Fruit fly (Drosophila melanogaster) whole organism, embryonic: ENCODE measurements around the gene org-1.

Source experiments
- BtbVII ChIP-seq: fragments of 200-800 bp; sonication (Bioruptor generic); optimal IDR thresholded peaks from 3 replicates; lab custom pipeline; 2017; ENCODE audit warnings: missing biosample characterization, mild to moderate bottlenecking, missing genetic modification characterization
- CG10267 ChIP-seq: fragments of 200-800 bp; sonication (Bioruptor generic); optimal IDR thresholded peaks from 2 replicates; lab custom pipeline; 2018; ENCODE audit warnings: missing biosample characterization, mild to moderate bottlenecking, missing genetic modification characterization, moderate library complexity
- CG11696 ChIP-seq: fragments of 200-800 bp; sonication (Bioruptor generic); IDR thresholded peaks from 2 replicates; pipeline ENCODE4 v1.3.6; 2022; ENCODE audit warnings: missing biosample characterization, missing genetic modification characterization
- CG1233 ChIP-seq: fragments of 200-800 bp; sonication (Bioruptor generic); optimal IDR thresholded peaks from 4 replicates; lab custom pipeline; 2018; ENCODE audit warnings: missing biosample characterization, mild to moderate bottlenecking, missing genetic modification characterization
- CG14050 ChIP-seq: fragments of 200-800 bp; sonication (Bioruptor generic); IDR thresholded peaks from 3 replicates; pipeline ENCODE4 v1.3.6; 2022; ENCODE audit warnings: missing biosample characterization, missing genetic modification characterization
- CG15479 ChIP-seq: fragments of 200-800 bp; sonication (Bioruptor generic); optimal IDR thresholded peaks from 3 replicates; lab custom pipeline; 2019; ENCODE audit warnings: missing biosample characterization, mild to moderate bottlenecking, missing genetic modification characterization, moderate library complexity
- CG1603 ChIP-seq: fragments of 200-800 bp; sonication (Bioruptor generic); optimal IDR thresholded peaks from 2 replicates; lab custom pipeline; 2019; ENCODE audit warnings: missing biosample characterization, mild to moderate bottlenecking, missing genetic modification characterization, moderate library complexity
- CG17612 ChIP-seq: fragments of 200-800 bp; sonication (Bioruptor generic); IDR thresholded peaks from 2 replicates; pipeline ENCODE4 v1.3.6; 2022; ENCODE audit warnings: missing biosample characterization, missing genetic modification characterization
- CG18011 ChIP-seq: fragments of 200-800 bp; sonication (Bioruptor generic); optimal IDR thresholded peaks from 2 replicates; lab custom pipeline; 2017; ENCODE audit warnings: missing biosample characterization, missing genetic modification characterization, mild to moderate bottlenecking, moderate library complexity, missing genotype
- CG2712 ChIP-seq: fragments of 200-800 bp; optimal IDR thresholded peaks from 3 replicates; lab custom pipeline; 2019; ENCODE audit warnings: missing biosample characterization, mild to moderate bottlenecking, missing genetic modification characterization, moderate library complexity
- CG31388 ChIP-seq: fragments of 200-800 bp; sonication (Bioruptor generic); optimal IDR thresholded peaks from 2 replicates; lab custom pipeline; 2016; ENCODE audit warnings: missing biosample characterization, missing genetic modification characterization
- CG32532 ChIP-seq: fragments of 200-800 bp; sonication (Bioruptor generic); IDR thresholded peaks from 2 replicates; pipeline ENCODE4 v1.3.6; 2022; ENCODE audit warnings: missing biosample characterization, missing genetic modification characterization
- CG34422 ChIP-seq: fragments of 200-800 bp; sonication (Bioruptor generic); IDR thresholded peaks from 3 replicates; pipeline ENCODE4 v1.3.6; 2022; ENCODE audit warnings: missing biosample characterization, missing genetic modification characterization
- CG3995 ChIP-seq: fragments of 200-800 bp; sonication (Bioruptor generic); optimal IDR thresholded peaks from 3 replicates; lab custom pipeline; 2016; ENCODE audit warnings: missing biosample characterization, missing genetic modification characterization
- CG6254 ChIP-seq: fragments of 200-800 bp; sonication (Bioruptor generic); optimal IDR thresholded peaks from 3 replicates; lab custom pipeline; 2017; ENCODE audit warnings: mild to moderate bottlenecking, missing biosample characterization, missing genetic modification reagents, missing genetic modification characterization
- CG7839 ChIP-seq: fragments of 200-800 bp; sonication (Bioruptor generic); optimal IDR thresholded peaks from 3 replicates; lab custom pipeline; 2018; ENCODE audit warnings: missing biosample characterization, mild to moderate bottlenecking, missing genetic modification characterization, moderate library complexity
- CG8478 ChIP-seq: fragments of >200 bp; optimal IDR thresholded peaks from 2 replicates; lab custom pipeline; 2018
- CG9876 ChIP-seq: fragments of 200-800 bp; sonication (Bioruptor generic); optimal IDR thresholded peaks from 2 replicates; lab custom pipeline; 2016; ENCODE audit warnings: missing biosample characterization, missing genetic modification characterization
- CG9932 ChIP-seq: fragments of 200-800 bp; sonication (Bioruptor generic); IDR thresholded peaks from 2 replicates; pipeline ENCODE4 v1.3.6; 2022; ENCODE audit warnings: missing biosample characterization, missing genetic modification characterization
- Dbx ChIP-seq: fragments of 200-800 bp; sonication (Bioruptor generic); IDR thresholded peaks from 3 replicates; pipeline ENCODE4 v1.3.6; 2022; ENCODE audit warnings: missing biosample characterization, missing genetic modification characterization
- Drgx ChIP-seq: fragments of 200-800 bp; sonication (Bioruptor generic); IDR thresholded peaks from 2 replicates; pipeline ENCODE4 v1.3.6; 2022; ENCODE audit warnings: missing biosample characterization, missing genetic modification characterization
- E2f1 ChIP-seq: fragments of 200-800 bp; sonication (Bioruptor generic); IDR thresholded peaks from 2 replicates; pipeline ENCODE4 v1.3.6; 2022; ENCODE audit warnings: missing biosample characterization, missing genetic modification characterization
- Ets65A ChIP-seq: fragments of 200-800 bp; sonication (Bioruptor generic); peaks from one replicate; lab custom pipeline; 2016; ENCODE audit warnings: missing biosample characterization, missing genetic modification characterization
- HLH3B ChIP-seq: fragments of 200-800 bp; sonication (Bioruptor generic); IDR thresholded peaks from 2 replicates; pipeline ENCODE4 v1.3.6; 2022; ENCODE audit warnings: missing biosample characterization, missing genetic modification characterization
- MESR4 ChIP-seq: fragments of 200-800 bp; sonication (Bioruptor generic); optimal IDR thresholded peaks from 2 replicates; lab custom pipeline; 2018; ENCODE audit warnings: missing biosample characterization, mild to moderate bottlenecking, missing genetic modification characterization, moderate library complexity
- Med ChIP-seq: fragments of 200-800 bp; sonication (Bioruptor generic); peaks from one replicate; lab custom pipeline; 2016; ENCODE audit warnings: missing biosample characterization, missing genetic modification characterization, mild to moderate bottlenecking, inconsistent platforms, moderate library complexity
- Rfx ChIP-seq: fragments of 200-800 bp; sonication (Bioruptor generic); IDR thresholded peaks from 2 replicates; pipeline ENCODE4 v1.3.6; 2022; ENCODE audit warnings: missing biosample characterization, missing genetic modification characterization
- Stat92E ChIP-seq, 3 experiments: fragments of >200 bp in 2 of 3; fragments of 200-800 bp in 1 of 3; sonication (Bioruptor generic) in 1 of 3; optimal IDR thresholded peaks; 2 replicates each; lab custom pipeline; 2017 to 2019; ENCODE audit warnings: missing biosample characterization in 3 of 3, missing genetic modification characterization in 3 of 3, mild to moderate bottlenecking in 1 of 3, moderate library complexity in 1 of 3
- Xrp1 ChIP-seq: fragments of 200-800 bp; sonication (Bioruptor generic); IDR thresholded peaks from 2 replicates; pipeline ENCODE4 v1.3.6; 2022; ENCODE audit warnings: missing biosample characterization, missing genetic modification characterization
- ap ChIP-seq: fragments of 200-800 bp; sonication (Bioruptor generic); IDR thresholded peaks from 2 replicates; pipeline ENCODE4 v1.3.6; 2022; ENCODE audit warnings: missing biosample characterization, missing genetic modification characterization
- bsh ChIP-seq, 2 experiments: fragments of 200-800 bp; sonication (Bioruptor generic); optimal IDR thresholded peaks; 2 replicates each; lab custom pipeline; 2017 to 2018; ENCODE audit warnings: mild to moderate bottlenecking in 2 of 2, missing biosample characterization in 2 of 2, missing genetic modification characterization in 2 of 2, moderate library complexity in 1 of 2
- cg ChIP-seq: fragments of 200-800 bp; sonication (Bioruptor generic); optimal IDR thresholded peaks from 3 replicates; lab custom pipeline; 2019; ENCODE audit warnings: missing biosample characterization, mild to moderate bottlenecking, missing genetic modification characterization, moderate library complexity
- eve ChIP-seq, 2 experiments: fragments of >200 bp; optimal IDR thresholded peaks; 2 replicates each; lab custom pipeline; 2017; ENCODE audit warnings: missing biosample characterization in 2 of 2, missing genetic modification characterization in 2 of 2
- exex ChIP-seq: fragments of 200-800 bp; sonication (Bioruptor generic); optimal IDR thresholded peaks from 4 replicates; lab custom pipeline; 2018; ENCODE audit warnings: missing biosample characterization, mild to moderate bottlenecking, missing genetic modification characterization, moderate library complexity
- eyg ChIP-seq: fragments of 200-800 bp; sonication (Bioruptor generic); optimal IDR thresholded peaks from 3 replicates; lab custom pipeline; 2016; ENCODE audit warnings: missing biosample characterization, missing genetic modification characterization
- fd64A ChIP-seq: fragments of 200-800 bp; sonication (Bioruptor generic); optimal IDR thresholded peaks from 3 replicates; lab custom pipeline; 2018; ENCODE audit warnings: missing biosample characterization, mild to moderate bottlenecking, missing genetic modification characterization
- ftz-f1 ChIP-seq: fragments of 200-800 bp; sonication (Bioruptor generic); optimal IDR thresholded peaks from 2 replicates; lab custom pipeline; 2016; ENCODE audit warnings: missing biosample characterization, missing genetic modification characterization
- grn ChIP-seq: fragments of 200-800 bp; sonication (Bioruptor generic); optimal IDR thresholded peaks from 3 replicates; lab custom pipeline; 2017; ENCODE audit warnings: missing biosample characterization, missing genetic modification characterization
- gsb ChIP-seq: fragments of 200-800 bp; sonication (Bioruptor generic); IDR thresholded peaks from 2 replicates; pipeline ENCODE4 v1.3.6; 2022; ENCODE audit warnings: missing biosample characterization, missing genetic modification characterization
- hkb ChIP-seq, 2 experiments: fragments of 200-800 bp in 1 of 2; fragments of >200 bp in 1 of 2; sonication (Bioruptor generic) in 1 of 2; IDR thresholded peaks in 1 of 2; optimal IDR thresholded peaks in 1 of 2; 2 replicates each; pipeline versions ENCODE4 v1.3.6 to Lab custom; 2017 to 2022; ENCODE audit warnings: missing biosample characterization in 1 of 2, missing genetic modification characterization in 1 of 2
- maf-S ChIP-seq: fragments of 200-800 bp; sonication (Bioruptor generic); optimal IDR thresholded peaks from 2 replicates; lab custom pipeline; 2016; ENCODE audit warnings: missing biosample characterization, missing genetic modification characterization
- nau ChIP-seq: fragments of 200-800 bp; sonication (Bioruptor generic); optimal IDR thresholded peaks from 3 replicates; lab custom pipeline; 2017; ENCODE audit warnings: missing biosample characterization, mild to moderate bottlenecking, missing genetic modification characterization, missing genetic modification reagents
- nom ChIP-seq: fragments of 200-800 bp; sonication (Bioruptor generic); optimal IDR thresholded peaks from 2 replicates; lab custom pipeline; 2017; ENCODE audit warnings: missing biosample characterization, missing genetic modification characterization, mild to moderate bottlenecking, moderate library complexity, missing genetic modification reagents
- pum ChIP-seq: fragments of 200-800 bp; sonication (Bioruptor generic); optimal IDR thresholded peaks from 2 replicates; lab custom pipeline; 2016; ENCODE audit warnings: missing biosample characterization, missing genetic modification characterization
- salm ChIP-seq: fragments of 200-800 bp; sonication (Bioruptor generic); optimal IDR thresholded peaks from 2 replicates; lab custom pipeline; 2018; ENCODE audit warnings: missing biosample characterization, mild to moderate bottlenecking, missing genetic modification characterization
- scrt ChIP-seq: fragments of 200-800 bp; sonication (Bioruptor generic); optimal IDR thresholded peaks from 2 replicates; lab custom pipeline; 2018; ENCODE audit warnings: missing biosample characterization, mild to moderate bottlenecking, missing genetic modification characterization, moderate library complexity
- shn ChIP-seq: fragments of 200-800 bp; sonication (Bioruptor generic); optimal IDR thresholded peaks from 3 replicates; lab custom pipeline; 2016; ENCODE audit warnings: missing biosample characterization, missing genetic modification characterization
- sisA ChIP-seq: fragments of 200-800 bp; sonication (Bioruptor generic); IDR thresholded peaks from 2 replicates; pipeline ENCODE4 v1.3.6; 2022; ENCODE audit warnings: missing biosample characterization, missing genetic modification characterization
- ttk ChIP-seq: fragments of 200-800 bp; sonication (Bioruptor generic); IDR thresholded peaks from 2 replicates; pipeline ENCODE4 v2.1.2; 2022; ENCODE audit warnings: missing biosample characterization, missing genetic modification characterization
- z ChIP-seq: fragments of 200-800 bp; sonication (Bioruptor generic); IDR thresholded peaks from 3 replicates; pipeline ENCODE4 v1.3.6; 2022; ENCODE audit warnings: missing biosample characterization, missing genetic modification characterization
- zf30C ChIP-seq: fragments of 200-800 bp; sonication (Bioruptor generic); optimal IDR thresholded peaks from 3 replicates; lab custom pipeline; 2018; ENCODE audit warnings: missing biosample characterization, mild to moderate bottlenecking, missing genetic modification characterization

The org-1 gene

DNA sequence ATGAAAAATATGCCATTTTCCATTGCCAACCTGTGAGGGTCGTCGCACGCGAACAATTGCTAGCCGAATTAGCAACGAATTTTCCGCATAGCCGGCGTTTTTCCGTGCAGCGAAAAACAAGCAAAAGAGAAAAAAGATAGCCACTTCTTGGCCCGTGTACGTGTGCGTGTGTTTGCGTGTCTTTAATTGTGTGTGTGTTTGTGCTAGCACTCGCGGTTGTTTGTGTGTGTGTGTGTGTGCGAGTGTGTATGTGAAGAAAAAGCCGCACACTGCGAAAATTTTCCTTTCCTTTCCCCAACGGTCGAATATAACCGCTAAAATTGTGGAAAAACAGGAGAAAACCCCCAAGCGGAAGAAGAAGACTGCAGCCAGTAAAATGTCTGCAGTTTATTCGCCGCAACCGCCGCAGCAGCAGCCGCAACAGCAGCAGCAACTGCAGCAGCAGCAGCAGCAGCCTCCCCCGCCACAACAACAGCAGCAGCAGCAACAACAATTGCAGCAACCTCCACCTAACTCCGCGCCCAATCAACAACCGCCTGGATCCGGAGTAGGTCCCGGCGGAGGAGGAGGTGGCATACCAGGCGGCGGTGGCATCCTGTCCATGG is 55.7 kb downstream of the org-1 start (continued):
- no peak for TF ChIP-seq scrt
- no peak for TF ChIP-seq Xrp1 (GFP tag; lab: Robert Waterston, UW)
- TF ChIP-seq ttk (GFP tag; lab: Robert Waterston, UW), result no peak
- no peak for TF ChIP-seq Rfx (GFP tag; lab: Robert Waterston, UW)
- TF ChIP-seq zf30C, result peak; percentile 64
- TF ChIP-seq CG18011 (GFP tag; lab: Kevin White, UChicago), result no peak
- no peak for TF ChIP-seq Stat92E (GFP tag; optimal IDR thresholded peaks at IDR 0.05; lab: Kevin White, UChicago)
- TF ChIP-seq bsh (GFP tag; optimal IDR thresholded peaks at IDR 0.05; lab: Kevin White, UChicago), result no peak
- TF ChIP-seq cg (GFP tag; lab: Kevin White, UChicago), result peak; percentile 97
- TF ChIP-seq fd64A (GFP tag; lab: Kevin White, UChicago), result no peak
- no peak for TF ChIP-seq CG6254 (GFP tag; lab: Kevin White, UChicago)
- TF ChIP-seq nau (GFP tag; lab: Kevin White, UChicago), result no peak
- TF ChIP-seq ftz-f1 (GFP tag; lab: Kevin White, UChicago), result no peak
- TF ChIP-seq Dbx (GFP tag; lab: Robert Waterston, UW), result 0 out of 3 replicates have a peak, but pooled peaks have one; percentile 14
- no peak for TF ChIP-seq hkb (optimal IDR thresholded peaks at IDR 0.05; lab: Kevin White, UChicago)
- no peak for TF ChIP-seq hkb (GFP tag; IDR thresholded peaks at IDR 0.05; lab: Robert Waterston, UW)
- TF ChIP-seq CG14050, result no peak
- TF ChIP-seq CG1603, result no peak
- TF ChIP-seq MESR4, result peak; percentile 49
- TF ChIP-seq CG2712 (tag; lab: Kevin White, UChicago), result no peak
- TF ChIP-seq CG7839 (tag; lab: Kevin White, UChicago), result no peak
- no peak for TF ChIP-seq maf-S (GFP tag; lab: Kevin White, UChicago)
- TF ChIP-seq eve (GFP tag; optimal IDR thresholded peaks at IDR 0.05; lab: Kevin White, UChicago), result no peak
- TF ChIP-seq CG9932 (GFP tag; lab: Robert Waterston, UW), result no peak
- 0 out of 2 replicates have a peak, but pooled peaks have one; percentile 30 for TF ChIP-seq Drgx (GFP tag; lab: Robert Waterston, UW)
- TF ChIP-seq eyg, result no peak
- 0 out of 2 replicates have a peak, but pooled peaks have one; percentile 10 for TF ChIP-seq CG32532
- no peak for TF ChIP-seq exex (tag; lab: Kevin White, UChicago)
- peak; percentile 1 for TF ChIP-seq CG15479 (GFP tag; lab: Kevin White, UChicago)
- no peak for TF ChIP-seq nom (GFP tag; lab: Kevin White, UChicago)
- TF ChIP-seq CG34422, result peak; percentile 46; the same call in 1 of the 3 replicates
- TF ChIP-seq CG10267 (tag; lab: Kevin White, UChicago), result no peak
- no peak for TF ChIP-seq CG1233 (GFP tag; lab: Kevin White, UChicago)
- TF ChIP-seq salm, result no peak
- TF ChIP-seq gsb (GFP tag; lab: Robert Waterston, UW), result no peak
- TF ChIP-seq BtbVII (GFP tag; lab: Kevin White, UChicago), result no peak
- TF ChIP-seq CG31388, result no peak
- no peak for TF ChIP-seq CG9876
- TF ChIP-seq CG3995 (GFP tag; lab: Kevin White, UChicago), result no peak
- peak; percentile 50 for TF ChIP-seq CG8478 (lab: Kevin White, UChicago)
- TF ChIP-seq Med, result peak; percentile 50
- no peak for TF ChIP-seq CG11696 (GFP tag; lab: Robert Waterston, UW)
- TF ChIP-seq Ets65A (GFP tag; lab: Kevin White, UChicago), result no peak
- no peak for TF ChIP-seq sisA
- TF ChIP-seq grn (GFP tag; lab: Kevin White, UChicago), result no peak
- TF ChIP-seq shn (GFP tag; lab: Kevin White, UChicago), result no peak
- TF ChIP-seq E2f1 (GFP tag; lab: Robert Waterston, UW), result no peak
- no peak for TF ChIP-seq ap
- TF ChIP-seq pum (GFP tag; lab: Kevin White, UChicago), result no peak
- TF ChIP-seq CG17612 (GFP tag; lab: Robert Waterston, UW), result no peak
- TF ChIP-seq z, result no peak
- TF ChIP-seq HLH3B, result no peak
